Worm (Caenorhabditis elegans) whole organism, mixed stage, embryonic: Measurements from ENCODE around the gene nhr-267.

Experiments
- M03D4.4 ChIP-seq: sonication (generic microtip); optimal IDR thresholded peaks from 2 replicates; lab custom pipeline; 2017; ENCODE audit warnings: mild to moderate bottlenecking, missing genetic modification characterization, missing compliant biosample characterization
- bed-3 ChIP-seq: fragments of 200-800 bp; sonication (Bioruptor generic); optimal IDR thresholded peaks from 3 replicates; lab custom pipeline; 2018; ENCODE audit warnings: mild to moderate bottlenecking, missing genetic modification characterization, moderate library complexity, missing compliant biosample characterization
- blmp-1 ChIP-seq: fragments of 150-350 bp; optimal IDR thresholded peaks from 2 replicates; lab custom pipeline; 2014; ENCODE audit warnings: missing biosample characterization, missing genetic modification characterization
- ceh-39 ChIP-seq: fragments of 150-350 bp; optimal IDR thresholded peaks from 2 replicates; lab custom pipeline; 2014; ENCODE audit warnings: missing biosample characterization, missing genetic modification characterization
- ceh-43 ChIP-seq: fragments of 200-800 bp; sonication (Bioruptor generic); optimal IDR thresholded peaks from 2 replicates; lab custom pipeline; 2018; ENCODE audit warnings: mild to moderate bottlenecking, missing genetic modification characterization, moderate library complexity, missing compliant biosample characterization
- ceh-83 ChIP-seq: fragments of 200-800 bp; sonication (Bioruptor generic); optimal IDR thresholded peaks from 2 replicates; lab custom pipeline; 2018; ENCODE audit warnings: mild to moderate bottlenecking, missing genetic modification characterization, missing compliant biosample characterization
- ces-1 ChIP-seq: fragments of 150-350 bp; optimal IDR thresholded peaks from 2 replicates; lab custom pipeline; 2014; ENCODE audit warnings: missing biosample characterization, missing genetic modification reagents, missing genetic modification characterization
- cnd-1 ChIP-seq: fragments of 200-800 bp; sonication (Bioruptor generic); optimal IDR thresholded peaks from 2 replicates; lab custom pipeline; 2018; ENCODE audit warnings: mild to moderate bottlenecking, missing genetic modification characterization, missing compliant biosample characterization
- elt-1 ChIP-seq: sonication (generic microtip); optimal IDR thresholded peaks from 2 replicates; lab custom pipeline; 2017; ENCODE audit warnings: missing genetic modification characterization, mild to moderate bottlenecking, missing compliant biosample characterization, antibody characterized with exemption, moderate library complexity, borderline replicate concordance; ENCODE audit not compliant: insufficient read depth
- elt-3 ChIP-seq: fragments of 150-350 bp; optimal IDR thresholded peaks from 2 replicates; lab custom pipeline; 2014; ENCODE audit warnings: missing biosample characterization, missing genetic modification characterization
- flh-1 ChIP-seq: fragments of 200-800 bp; sonication (Bioruptor generic); optimal IDR thresholded peaks from 2 replicates; lab custom pipeline; 2018; ENCODE audit warnings: mild to moderate bottlenecking, missing genetic modification characterization, moderate library complexity, missing compliant biosample characterization
- ham-2 ChIP-seq: fragments of 200-800 bp; sonication (Bioruptor generic); optimal IDR thresholded peaks from 2 replicates; lab custom pipeline; 2018; ENCODE audit warnings: mild to moderate bottlenecking, missing genetic modification characterization, missing compliant biosample characterization
- lin-13 ChIP-seq: fragments of 150-350 bp; optimal IDR thresholded peaks from 2 replicates; lab custom pipeline; 2014; ENCODE audit warnings: missing biosample characterization, missing genetic modification characterization
- lin-32 ChIP-seq: fragments of 200-800 bp; sonication (Bioruptor generic); optimal IDR thresholded peaks from 2 replicates; lab custom pipeline; 2018; ENCODE audit warnings: mild to moderate bottlenecking, missing genetic modification characterization, missing compliant biosample characterization
- lsy-2 ChIP-seq: fragments of 150-350 bp; optimal IDR thresholded peaks from 2 replicates; lab custom pipeline; 2014; ENCODE audit warnings: missing biosample characterization, missing genetic modification characterization
- mab-5 ChIP-seq: fragments of 150-350 bp; optimal IDR thresholded peaks from 2 replicates; lab custom pipeline; 2014; ENCODE audit warnings: missing biosample characterization, missing genetic modification characterization
- mep-1 ChIP-seq: fragments of 150-350 bp; optimal IDR thresholded peaks from 2 replicates; lab custom pipeline; 2017; ENCODE audit warnings: missing biosample characterization, missing genetic modification reagents, missing genetic modification characterization, inconsistent platforms
- mls-2 ChIP-seq: sonication (generic microtip); optimal IDR thresholded peaks from 2 replicates; lab custom pipeline; 2016; ENCODE audit warnings: mild to moderate bottlenecking, missing genetic modification characterization, moderate library complexity, missing compliant biosample characterization
- nhr-12 ChIP-seq: fragments of 150-350 bp; optimal IDR thresholded peaks from 2 replicates; lab custom pipeline; 2014; ENCODE audit warnings: missing biosample characterization, missing genetic modification characterization
- nhr-237 ChIP-seq: fragments of 150-350 bp; optimal IDR thresholded peaks from 2 replicates; lab custom pipeline; 2014; ENCODE audit warnings: missing biosample characterization, missing genetic modification characterization
- nhr-28 ChIP-seq: fragments of 150-350 bp; optimal IDR thresholded peaks from 2 replicates; lab custom pipeline; 2014; ENCODE audit warnings: missing biosample characterization, missing genetic modification characterization
- nhr-76 ChIP-seq: sonication (generic microtip); optimal IDR thresholded peaks from 2 replicates; lab custom pipeline; 2017; ENCODE audit warnings: missing biosample characterization, missing genetic modification characterization
- pha-4 ChIP-seq: fragments of 150-350 bp; optimal IDR thresholded peaks from 2 replicates; lab custom pipeline; 2018; ENCODE audit warnings: missing biosample characterization, missing genetic modification reagents, missing genetic modification characterization
- sem-2 ChIP-seq: fragments of 200-800 bp; sonication (Bioruptor generic); optimal IDR thresholded peaks from 2 replicates; lab custom pipeline; 2018; ENCODE audit warnings: mild to moderate bottlenecking, missing genetic modification characterization, missing compliant biosample characterization
- snpc-4 ChIP-seq: fragments of 150-350 bp; optimal IDR thresholded peaks from 2 replicates; lab custom pipeline; 2014; ENCODE audit warnings: missing biosample characterization, missing genetic modification characterization
- sptf-1 ChIP-seq: sonication (generic microtip); optimal IDR thresholded peaks from 2 replicates; lab custom pipeline; 2017; ENCODE audit warnings: mild to moderate bottlenecking, missing genetic modification characterization, moderate library complexity, missing compliant biosample characterization
- tbx-8 ChIP-seq: fragments of 200-800 bp; sonication (Bioruptor generic); optimal IDR thresholded peaks from 2 replicates; lab custom pipeline; 2018; ENCODE audit warnings: mild to moderate bottlenecking, missing genetic modification characterization, moderate library complexity, missing compliant biosample characterization
- unc-39 ChIP-seq: fragments of 150-350 bp; optimal IDR thresholded peaks from 2 replicates; lab custom pipeline; 2014; ENCODE audit warnings: missing biosample characterization, missing genetic modification characterization
- unc-62 ChIP-seq: fragments of 150-350 bp; optimal IDR thresholded peaks from 2 replicates; lab custom pipeline; 2014; ENCODE audit warnings: missing biosample characterization, missing genetic modification reagents, missing genetic modification characterization
- zip-8 ChIP-seq: fragments of 150-350 bp; optimal IDR thresholded peaks from 2 replicates; lab custom pipeline; 2014; ENCODE audit warnings: missing biosample characterization, missing genetic modification characterization
- ztf-11 ChIP-seq: fragments of 150-350 bp; optimal IDR thresholded peaks from 2 replicates; lab custom pipeline; 2014; ENCODE audit warnings: missing biosample characterization, missing genetic modification characterization

Gene nhr-267

DNA sequence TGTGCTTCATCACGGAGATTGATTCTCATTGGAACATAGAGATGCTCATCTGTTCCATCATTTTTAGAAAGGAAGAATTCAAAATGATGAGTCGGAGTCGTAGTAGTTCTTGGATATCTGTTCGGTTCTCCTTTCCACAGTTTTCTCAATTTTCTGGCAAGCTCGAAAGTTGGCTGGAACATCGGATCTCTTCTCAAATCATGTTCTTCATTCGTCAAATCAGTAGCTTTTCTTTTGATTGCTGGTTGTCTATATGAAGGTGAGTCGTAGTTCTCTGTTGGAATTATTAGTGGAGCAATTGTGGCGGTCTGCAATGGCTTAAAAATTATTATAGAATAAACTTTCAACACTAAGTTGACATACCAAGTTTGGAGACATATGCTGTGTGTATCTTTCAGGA lies 23.9 kb downstream of the nhr-267 start:
- TF ChIP-seq sem-2 (GFP tag; lab: Kevin White, UChicago), result no peak
- no peak for TF ChIP-seq nhr-237 (tag; lab: Kevin White, UChicago)
- TF ChIP-seq ceh-83 (GFP tag; lab: Kevin White, UChicago), result no peak
- no peak for TF ChIP-seq ces-1
- TF ChIP-seq elt-1 (tag; lab: Kevin White, UChicago), result no peak
- TF ChIP-seq nhr-76, result no peak
- TF ChIP-seq nhr-12 (tag; lab: Kevin White, UChicago), result no peak
- no peak for TF ChIP-seq ceh-43 (GFP tag; lab: Kevin White, UChicago)
- no peak for TF ChIP-seq bed-3 (GFP tag; lab: Kevin White, UChicago)
- TF ChIP-seq M03D4.4 (tag; lab: Kevin White, UChicago), result no peak
- no peak for TF ChIP-seq lin-13 (tag; lab: Kevin White, UChicago)
- no peak for TF ChIP-seq tbx-8 (GFP tag; lab: Kevin White, UChicago)
- TF ChIP-seq flh-1 (GFP tag; lab: Kevin White, UChicago), result no peak
- TF ChIP-seq pha-4 (tag; lab: Kevin White, UChicago), result no peak
- TF ChIP-seq nhr-28, result no peak
- no peak for TF ChIP-seq unc-62 (GFP tag; lab: Kevin White, UChicago)
- no peak for TF ChIP-seq mep-1 (tag; lab: Kevin White, UChicago)

DNA sequence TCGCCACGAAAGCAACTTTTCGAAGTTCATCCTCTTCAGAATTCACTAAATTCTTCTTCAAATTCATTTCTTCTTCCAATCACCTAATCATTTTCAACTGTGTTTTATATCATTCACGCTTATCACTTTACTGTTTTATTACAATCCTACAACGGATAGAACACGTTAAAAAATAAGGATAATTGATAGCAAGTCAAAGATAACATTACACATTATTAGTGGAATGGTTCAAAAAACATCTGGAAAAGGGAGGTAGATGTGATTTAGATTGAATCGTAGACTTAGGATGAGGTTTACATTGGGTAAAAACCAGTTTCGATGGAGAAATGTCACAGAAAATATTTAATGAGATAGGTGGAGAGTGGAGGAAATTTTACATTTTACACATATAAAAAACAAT lies 24.5 kb downstream of the nhr-267 start, which contains the start of gene col-120:
TSS of gene col-120 (minus strand) at position 101 of the 400 bp plus-strand sequence.
- TF ChIP-seq ham-2, result no peak
- TF ChIP-seq lsy-2 (tag; lab: Kevin White, UChicago), result no peak
- TF ChIP-seq sptf-1 (tag; lab: Kevin White, UChicago), result no peak
- no peak for TF ChIP-seq ceh-83 (GFP tag; lab: Kevin White, UChicago)
- no peak for TF ChIP-seq M03D4.4 (tag; lab: Kevin White, UChicago)
- TF ChIP-seq mls-2 (tag; lab: Kevin White, UChicago), result no peak
- TF ChIP-seq, all 35 proteins: peak for 0

DNA sequence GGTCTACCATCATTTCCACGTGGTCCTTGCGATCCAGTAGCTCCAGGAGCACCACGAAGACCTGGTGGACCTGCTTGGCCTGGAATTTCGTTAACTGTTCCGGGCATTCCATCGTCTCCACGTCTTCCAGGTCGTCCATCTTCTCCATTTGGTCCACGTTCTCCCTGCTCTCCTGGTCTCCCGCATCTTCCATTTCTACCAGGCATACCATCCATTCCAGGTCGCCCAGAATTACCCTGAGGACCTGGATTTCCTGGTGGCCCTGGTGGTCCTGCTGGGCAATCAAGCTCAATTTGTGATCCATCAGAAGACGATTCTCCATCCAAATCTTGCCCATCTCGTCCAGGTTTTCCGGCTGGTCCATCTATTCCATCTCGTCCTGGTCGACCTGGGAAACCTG lies 25.4 kb downstream of the nhr-267 start:
- TF ChIP-seq bed-3 (GFP tag; lab: Kevin White, UChicago), result no peak
- no peak for TF ChIP-seq lsy-2 (tag; lab: Kevin White, UChicago)
- no peak for TF ChIP-seq nhr-76
- no peak for TF ChIP-seq ztf-11 (tag; lab: Kevin White, UChicago)
- no peak for TF ChIP-seq sptf-1 (tag; lab: Kevin White, UChicago)

DNA sequence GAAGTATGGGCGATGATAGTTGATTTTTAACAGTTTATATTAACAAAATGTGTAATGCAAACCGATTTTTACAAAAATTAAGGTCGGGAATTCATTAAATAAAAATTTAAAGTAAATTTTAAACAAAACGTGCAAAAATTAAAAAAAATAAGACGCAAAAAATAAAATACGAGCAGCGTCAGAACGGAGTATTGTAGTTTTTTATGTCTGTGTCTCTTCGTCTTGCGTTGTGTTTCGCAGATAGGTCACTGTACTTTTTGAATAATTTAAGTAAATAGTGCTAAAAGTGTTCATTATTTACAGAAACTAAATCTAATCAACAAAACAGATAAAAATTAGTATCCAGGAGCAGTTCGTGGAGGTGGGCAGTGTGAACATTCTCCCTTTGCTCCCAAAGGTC lies 25.9 kb downstream of the nhr-267 start:
- TF ChIP-seq ces-1 (no peak), sem-2 (GFP tag; lab: Kevin White, UChicago) (no peak), nhr-237 (tag; lab: Kevin White, UChicago) (peak; percentile 3), lsy-2 (tag; lab: Kevin White, UChicago) (peak; percentile 26), elt-1 (tag; lab: Kevin White, UChicago) (no peak), lin-32 (GFP tag; lab: Kevin White, UChicago) (no peak), lin-13 (tag; lab: Kevin White, UChicago) (no peak), elt-3 (tag; lab: Kevin White, UChicago) (no peak), pha-4 (tag; lab: Kevin White, UChicago) (peak; percentile 25), bed-3 (GFP tag; lab: Kevin White, UChicago) (no peak), tbx-8 (GFP tag; lab: Kevin White, UChicago) (no peak), mep-1 (tag; lab: Kevin White, UChicago) (no peak), zip-8 (tag; lab: Kevin White, UChicago) (no peak), nhr-76 (no peak), M03D4.4 (tag; lab: Kevin White, UChicago) (no peak), unc-39 (no peak), ceh-39 (tag; lab: Kevin White, UChicago) (no peak), cnd-1 (tag; lab: Kevin White, UChicago) (no peak)

DNA sequence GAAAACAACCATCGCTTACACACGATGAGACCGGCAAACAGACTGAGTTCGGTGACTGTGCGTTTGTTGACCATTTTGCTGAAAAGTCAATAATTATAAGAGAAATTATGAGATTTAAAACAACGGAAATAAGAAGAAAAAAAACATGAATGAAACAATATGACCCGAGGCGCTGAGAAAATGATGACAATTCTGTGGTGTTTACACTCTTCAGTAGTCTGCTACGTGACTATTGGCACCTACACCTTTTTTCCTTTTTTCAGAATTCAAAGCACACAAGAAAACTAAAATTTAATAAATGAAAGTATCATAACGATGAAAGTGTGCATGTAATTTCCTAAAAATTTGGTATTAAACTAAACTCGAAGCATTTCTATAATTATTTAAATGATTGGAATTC lies 26.5 kb downstream of the nhr-267 start, which contains the start of gene Y11D7A.10:
TSS of gene Y11D7A.10 (minus strand) at position 82 of the 400 bp plus-strand sequence.
- no peak for TF ChIP-seq blmp-1
- no peak for TF ChIP-seq elt-1 (tag; lab: Kevin White, UChicago)
- TF ChIP-seq pha-4 (tag; lab: Kevin White, UChicago), result no peak
- no peak for TF ChIP-seq unc-62 (GFP tag; lab: Kevin White, UChicago)
- TF ChIP-seq mab-5 (tag; lab: Kevin White, UChicago), result no peak
- no peak for TF ChIP-seq mls-2 (tag; lab: Kevin White, UChicago)
- TF ChIP-seq cnd-1 (tag; lab: Kevin White, UChicago), result no peak
- TF ChIP-seq ceh-43 (GFP tag; lab: Kevin White, UChicago), result no peak
- no peak for TF ChIP-seq lin-32 (GFP tag; lab: Kevin White, UChicago)
- TF ChIP-seq ham-2, result no peak
- TF ChIP-seq ceh-39 (tag; lab: Kevin White, UChicago), result no peak
- no peak for TF ChIP-seq sptf-1 (tag; lab: Kevin White, UChicago)
- TF ChIP-seq snpc-4 (tag; lab: Kevin White, UChicago), result no peak
- no peak for TF ChIP-seq ces-1
- no peak for TF ChIP-seq unc-39
- no peak for TF ChIP-seq ceh-83 (GFP tag; lab: Kevin White, UChicago)
- TF ChIP-seq mep-1 (tag; lab: Kevin White, UChicago), result no peak
- TF ChIP-seq nhr-12 (tag; lab: Kevin White, UChicago), result no peak
